Fruit fly (Drosophila melanogaster): ENCODE data around the gene CG9297.

DNA sequence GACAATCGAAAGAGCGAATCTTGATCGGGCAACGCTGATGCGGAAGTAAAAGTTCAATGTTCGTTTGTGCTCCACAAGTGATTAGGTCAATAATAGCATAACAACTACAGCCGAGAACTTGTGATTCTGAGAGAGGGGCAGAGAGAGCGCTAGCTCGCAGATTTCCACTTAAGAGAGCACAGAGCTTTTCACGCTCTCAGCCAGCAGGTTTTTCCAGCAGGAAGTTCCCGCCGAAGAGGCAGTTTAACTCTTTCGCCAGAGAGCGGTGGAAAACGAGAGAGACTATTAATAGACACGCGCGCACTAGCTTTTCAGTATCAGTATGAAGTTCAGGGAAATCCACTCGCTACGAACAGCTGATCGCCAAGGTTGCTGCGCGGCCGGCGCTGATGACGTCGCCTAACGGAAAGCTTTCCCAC lies 43.7 kb downstream of the CG9297 start:
- TF ChIP-seq EcR (GFP tag; optimal IDR thresholded peaks at IDR 0.05) (peak in 1 of 2 experiments; percentile 46), Dll (optimal IDR thresholded peaks at IDR 0.05) (peak; percentile 26), psq (optimal IDR thresholded peaks at IDR 0.05) (no peak), CG8478 (optimal IDR thresholded peaks at IDR 0.05) (no peak), pan (optimal IDR thresholded peaks at IDR 0.05) (no peak), usp (GFP tag; optimal IDR thresholded peaks at IDR 0.05) (no peak)

Data from whole organism.